Fruit fly (Drosophila melanogaster) whole organism, pupa: ENCODE measurements around the gene CG14332.

Experiments used
- CG12605 ChIP-seq: fragments of 200-800 bp; sonication (Bioruptor generic); IDR thresholded peaks from 2 replicates; pipeline ENCODE4 v1.3.6; 2022; ENCODE audit warnings: missing biosample characterization, missing genetic modification characterization
- CG13204 ChIP-seq: fragments of 200-800 bp; sonication (Bioruptor generic); optimal IDR thresholded peaks from 2 replicates; lab custom pipeline; 2018; ENCODE audit warnings: missing biosample characterization, mild to moderate bottlenecking, missing genetic modification characterization, moderate library complexity
- CG15710 ChIP-seq: fragments of 200-800 bp; sonication (Bioruptor generic); optimal IDR thresholded peaks from 2 replicates; lab custom pipeline; 2018; ENCODE audit warnings: missing biosample characterization, mild to moderate bottlenecking, missing genetic modification characterization, moderate library complexity
- EcR ChIP-seq: fragments of 200-800 bp; sonication (Bioruptor generic); optimal IDR thresholded peaks from 3 replicates; lab custom pipeline; 2019; ENCODE audit warnings: missing biosample characterization, missing genetic modification characterization, mild to moderate bottlenecking, moderate library complexity, missing genetic modification reagents
- Ets98B ChIP-seq: fragments of 200-800 bp; sonication (Bioruptor generic); IDR thresholded peaks from 2 replicates; pipeline ENCODE4 v1.3.6; 2022; ENCODE audit warnings: missing biosample characterization, missing genetic modification characterization
- Snoo ChIP-seq: fragments of 200-800 bp; sonication (Bioruptor generic); optimal IDR thresholded peaks from 3 replicates; lab custom pipeline; 2017; ENCODE audit warnings: missing biosample characterization, mild to moderate bottlenecking, missing genetic modification characterization, inconsistent platforms
- fd96Ca ChIP-seq: fragments of 200-800 bp; sonication (Bioruptor generic); IDR thresholded peaks from 3 replicates; pipeline ENCODE4 v1.3.6; 2022; ENCODE audit warnings: missing biosample characterization, missing genetic modification characterization
- gl ChIP-seq: fragments of 200-800 bp; sonication (Bioruptor generic); optimal IDR thresholded peaks from 2 replicates; lab custom pipeline; 2018; ENCODE audit warnings: missing biosample characterization, mild to moderate bottlenecking, missing genetic modification characterization

dm6 chr3R:17440628-17441027 lies 18.6 kb upstream of the CG14332 start, which contains the start of gene CG14331:
- no peak for TF ChIP-seq gl (tag; lab: Kevin White, UChicago)
- TF ChIP-seq CG13204 (GFP tag; lab: Kevin White, UChicago), result no peak
- no peak for TF ChIP-seq Snoo
- TF ChIP-seq CG15710, result no peak
- TF ChIP-seq Ets98B (GFP tag; lab: Robert Waterston, UW), result no peak
- no peak for TF ChIP-seq CG12605 (GFP tag; lab: Robert Waterston, UW)
- TF ChIP-seq EcR (GFP tag; lab: Kevin White, UChicago), result no peak
- TF ChIP-seq fd96Ca (GFP tag; lab: Robert Waterston, UW), result no peak
